Fruit fly (Drosophila melanogaster) whole organism, embryonic: ENCODE measurements around the gene CG8568.

Source experiments
- CG30431 ChIP-seq: fragments of 200-800 bp; sonication (Bioruptor generic); optimal IDR thresholded peaks from 2 replicates; lab custom pipeline; 2017; ENCODE audit warnings: missing biosample characterization, missing genetic modification characterization
- Dll ChIP-seq: fragments of 200-800 bp; sonication (Bioruptor generic); IDR thresholded peaks from 4 replicates; pipeline ENCODE4 v1.3.6; 2022; ENCODE audit warnings: missing biosample characterization, missing genetic modification characterization; ENCODE audit not compliant: partially characterized antibody
- HLHmδ ChIP-seq: fragments of 200-800 bp; sonication (Bioruptor generic); optimal IDR thresholded peaks from 2 replicates; lab custom pipeline; 2018; ENCODE audit warnings: missing biosample characterization, mild to moderate bottlenecking, missing genetic modification characterization, moderate library complexity
- fd96Cb ChIP-seq: fragments of 200-800 bp; sonication (Bioruptor generic); optimal IDR thresholded peaks from 2 replicates; lab custom pipeline; 2018; ENCODE audit warnings: missing biosample characterization, mild to moderate bottlenecking, missing genetic modification characterization, moderate library complexity
- pho ChIP-seq: fragments of 200-800 bp; sonication (Bioruptor generic); optimal IDR thresholded peaks from 2 replicates; lab custom pipeline; 2016; ENCODE audit warnings: missing biosample characterization, missing genetic modification characterization
- stwl ChIP-seq: fragments of 200-800 bp; sonication (Bioruptor generic); optimal IDR thresholded peaks from 3 replicates; lab custom pipeline; 2018; ENCODE audit warnings: missing biosample characterization, mild to moderate bottlenecking, missing genetic modification characterization, moderate library complexity

dm6 chrX:17488422-17488821 lies 36.1 kb upstream of the CG8568 start:
- no peak for TF ChIP-seq Dll (GFP tag; lab: Robert Waterston, UW)
- no peak for TF ChIP-seq pho (GFP tag; lab: Kevin White, UChicago)
- no peak for TF ChIP-seq fd96Cb (tag; lab: Kevin White, UChicago)
- TF ChIP-seq stwl, result no peak
- no peak for TF ChIP-seq HLHmδ (GFP tag; lab: Kevin White, UChicago)
- TF ChIP-seq CG30431 (GFP tag; lab: Kevin White, UChicago), result no peak
